Fruit fly (Drosophila melanogaster) whole organism, prepupa: Measurements from ENCODE around the gene Eig71Eh.
A peak's percentile ranks its signal among the peaks of the same experiment; 100 is the strongest.

Experiments
- CG10631 ChIP-seq: fragments of 200-800 bp; sonication (Bioruptor generic); optimal IDR thresholded peaks from 2 replicates; lab custom pipeline; 2016; ENCODE audit warnings: missing biosample characterization, missing genetic modification characterization
- CG11762 ChIP-seq: fragments of 200-800 bp; sonication (Bioruptor generic); optimal IDR thresholded peaks from 3 replicates; lab custom pipeline; 2016; ENCODE audit warnings: missing biosample characterization, missing genetic modification characterization; ENCODE audit not compliant: insufficient read depth
- CG11902 ChIP-seq: fragments of 200-800 bp; sonication (Bioruptor generic); optimal IDR thresholded peaks from 3 replicates; lab custom pipeline; 2016; ENCODE audit warnings: missing biosample characterization, missing genetic modification characterization
- CG15336 ChIP-seq: fragments of 200-800 bp; sonication (Bioruptor generic); IDR thresholded peaks from 2 replicates; pipeline ENCODE4 v1.3.6; 2022; ENCODE audit warnings: missing biosample characterization, missing genetic modification characterization
- CG1621 ChIP-seq: fragments of 200-800 bp; sonication (Bioruptor generic); optimal IDR thresholded peaks from 3 replicates; lab custom pipeline; 2018; ENCODE audit warnings: missing biosample characterization, mild to moderate bottlenecking, missing genetic modification characterization
- CG16779 ChIP-seq: fragments of 200-800 bp; sonication (Bioruptor generic); optimal IDR thresholded peaks from 3 replicates; lab custom pipeline; 2017; ENCODE audit warnings: missing biosample characterization, mild to moderate bottlenecking, missing genetic modification characterization
- CG3032 ChIP-seq: fragments of 200-800 bp; optimal IDR thresholded peaks from 2 replicates; lab custom pipeline; 2019; ENCODE audit warnings: missing biosample characterization, mild to moderate bottlenecking, missing genetic modification characterization, moderate library complexity
- CG31627 ChIP-seq: fragments of 200-800 bp; sonication (Bioruptor generic); optimal IDR thresholded peaks from 3 replicates; lab custom pipeline; 2016; ENCODE audit warnings: missing biosample characterization, missing genetic modification characterization
- CG32006 ChIP-seq: fragments of 200-800 bp; sonication (Bioruptor generic); optimal IDR thresholded peaks from 3 replicates; lab custom pipeline; 2017; ENCODE audit warnings: missing biosample characterization, mild to moderate bottlenecking, missing genetic modification characterization
- CG34406 ChIP-seq: fragments of 200-800 bp; sonication (Bioruptor generic); optimal IDR thresholded peaks from 3 replicates; lab custom pipeline; 2016; ENCODE audit warnings: missing biosample characterization, missing genetic modification characterization
- CG3919 ChIP-seq: fragments of 200-800 bp; sonication (Bioruptor generic); optimal IDR thresholded peaks from 3 replicates; lab custom pipeline; 2016; ENCODE audit warnings: missing biosample characterization, missing genetic modification characterization
- CG4318 ChIP-seq: fragments of 200-800 bp; sonication (Bioruptor generic); optimal IDR thresholded peaks from 3 replicates; lab custom pipeline; 2017; ENCODE audit warnings: missing biosample characterization, mild to moderate bottlenecking, missing genetic modification characterization
- CG6163 ChIP-seq: fragments of 200-800 bp; sonication (Bioruptor generic); IDR thresholded peaks from 3 replicates; pipeline ENCODE4 v1.3.6; 2022; ENCODE audit warnings: missing biosample characterization, missing genetic modification characterization
- CG6276 ChIP-seq: fragments of 200-800 bp; sonication (Bioruptor generic); optimal IDR thresholded peaks from 2 replicates; lab custom pipeline; 2017; ENCODE audit warnings: missing biosample characterization, mild to moderate bottlenecking, missing genetic modification characterization
- CG6792 ChIP-seq: fragments of 200-800 bp; sonication (Bioruptor generic); optimal IDR thresholded peaks from 3 replicates; lab custom pipeline; 2016; ENCODE audit warnings: missing biosample characterization, missing genetic modification characterization
- CG6808 ChIP-seq: fragments of 200-800 bp; sonication (Bioruptor generic); optimal IDR thresholded peaks from 3 replicates; lab custom pipeline; 2017; ENCODE audit warnings: missing biosample characterization, missing genetic modification characterization, mild to moderate bottlenecking, moderate library complexity, missing genetic modification reagents
- CG6854 ChIP-seq: fragments of 200-800 bp; sonication (Bioruptor generic); optimal IDR thresholded peaks from 2 replicates; lab custom pipeline; 2017; ENCODE audit warnings: missing biosample characterization, mild to moderate bottlenecking, missing genetic modification characterization
- CG7368 ChIP-seq: fragments of 200-800 bp; sonication (Bioruptor generic); optimal IDR thresholded peaks from 3 replicates; lab custom pipeline; 2016; ENCODE audit warnings: missing biosample characterization, missing genetic modification characterization
- CG8632 ChIP-seq: fragments of 200-800 bp; sonication (Bioruptor generic); optimal IDR thresholded peaks from 3 replicates; lab custom pipeline; 2016; ENCODE audit warnings: missing biosample characterization, missing genetic modification characterization
- CG9139 ChIP-seq: fragments of 200-800 bp; sonication (Bioruptor generic); optimal IDR thresholded peaks from 3 replicates; lab custom pipeline; 2017; ENCODE audit warnings: missing biosample characterization, mild to moderate bottlenecking, missing genetic modification characterization
- Eip75B ChIP-seq: fragments of 200-800 bp; sonication (Bioruptor generic); optimal IDR thresholded peaks from 3 replicates; lab custom pipeline; 2016; ENCODE audit warnings: missing biosample characterization, missing genetic modification characterization
- Eip78C ChIP-seq: fragments of 200-800 bp; sonication (Bioruptor generic); peaks from one replicate; lab custom pipeline; 2016; ENCODE audit warnings: missing biosample characterization, missing genetic modification characterization
- Eip93F ChIP-seq: fragments of 200-800 bp; sonication (Bioruptor generic); optimal IDR thresholded peaks from 2 replicates; lab custom pipeline; 2016; ENCODE audit warnings: missing biosample characterization, mild to moderate bottlenecking, missing genetic modification characterization
- Ets21C ChIP-seq: fragments of 200-800 bp; sonication (Bioruptor generic); optimal IDR thresholded peaks from 3 replicates; lab custom pipeline; 2016; ENCODE audit warnings: missing biosample characterization, missing genetic modification characterization
- Ets96B ChIP-seq: fragments of 200-800 bp; optimal IDR thresholded peaks from 2 replicates; lab custom pipeline; 2019; ENCODE audit warnings: missing biosample characterization, mild to moderate bottlenecking, missing genetic modification characterization, moderate library complexity
- Gug ChIP-seq: fragments of 200-800 bp; sonication (Bioruptor generic); IDR thresholded peaks from 2 replicates; pipeline ENCODE4 v1.3.6; 2022; ENCODE audit warnings: missing biosample characterization, missing genetic modification characterization
- Hr4 ChIP-seq: fragments of 200-800 bp; sonication (Bioruptor generic); optimal IDR thresholded peaks from 3 replicates; lab custom pipeline; 2016; ENCODE audit warnings: missing biosample characterization, missing genetic modification characterization
- Lpt ChIP-seq: fragments of 200-800 bp; sonication (Bioruptor generic); optimal IDR thresholded peaks from 3 replicates; lab custom pipeline; 2016; ENCODE audit warnings: missing biosample characterization, missing genetic modification characterization
- Met ChIP-seq: fragments of 200-800 bp; sonication (Bioruptor generic); optimal IDR thresholded peaks from 3 replicates; lab custom pipeline; 2016; ENCODE audit warnings: missing biosample characterization, missing genetic modification characterization
- Smox ChIP-seq: fragments of 200-800 bp; sonication (Bioruptor generic); optimal IDR thresholded peaks from 3 replicates; lab custom pipeline; 2016; ENCODE audit warnings: missing biosample characterization, missing genetic modification characterization
- Sox14 ChIP-seq: fragments of 200-800 bp; sonication (Bioruptor generic); optimal IDR thresholded peaks from 3 replicates; lab custom pipeline; 2016; ENCODE audit warnings: missing biosample characterization, missing genetic modification characterization
- Sox15 ChIP-seq: fragments of 200-800 bp; sonication (Bioruptor generic); optimal IDR thresholded peaks from 3 replicates; lab custom pipeline; 2016; ENCODE audit warnings: missing biosample characterization, missing genetic modification characterization
- achi ChIP-seq: fragments of 200-800 bp; sonication (Bioruptor generic); optimal IDR thresholded peaks from 3 replicates; lab custom pipeline; 2016; ENCODE audit warnings: missing biosample characterization, missing genetic modification characterization
- acj6 ChIP-seq: fragments of 200-800 bp; sonication (Bioruptor generic); optimal IDR thresholded peaks from 3 replicates; lab custom pipeline; 2016; ENCODE audit warnings: missing biosample characterization, missing genetic modification characterization
- dac ChIP-seq: fragments of 200-800 bp; sonication (Bioruptor generic); optimal IDR thresholded peaks from 2 replicates; lab custom pipeline; 2017; ENCODE audit warnings: missing biosample characterization, mild to moderate bottlenecking, missing genetic modification characterization
- dsx ChIP-seq: fragments of 200-800 bp; optimal IDR thresholded peaks from 3 replicates; lab custom pipeline; 2019; ENCODE audit warnings: missing biosample characterization, mild to moderate bottlenecking, missing genetic modification characterization, moderate library complexity; ENCODE audit not compliant: poor library complexity, severe bottlenecking
- eg ChIP-seq: fragments of 200-800 bp; sonication (Bioruptor generic); IDR thresholded peaks from 3 replicates; pipeline ENCODE4 v1.3.6; 2022; ENCODE audit warnings: missing biosample characterization, missing genetic modification characterization
- esn ChIP-seq: fragments of 200-800 bp; sonication (Bioruptor generic); optimal IDR thresholded peaks from 2 replicates; lab custom pipeline; 2016; ENCODE audit warnings: missing biosample characterization, mild to moderate bottlenecking, missing genetic modification characterization, moderate library complexity
- fd59A ChIP-seq: fragments of 200-800 bp; sonication (Bioruptor generic); optimal IDR thresholded peaks from 2 replicates; lab custom pipeline; 2017; ENCODE audit warnings: missing biosample characterization, mild to moderate bottlenecking, missing genetic modification characterization, missing genetic modification reagents
- fd85E ChIP-seq: fragments of 200-800 bp; sonication (Bioruptor generic); optimal IDR thresholded peaks from 3 replicates; lab custom pipeline; 2016; ENCODE audit warnings: missing biosample characterization, missing genetic modification characterization
- fkh ChIP-seq: fragments of 200-800 bp; sonication (Bioruptor generic); optimal IDR thresholded peaks from 3 replicates; lab custom pipeline; 2017; ENCODE audit warnings: missing biosample characterization, mild to moderate bottlenecking, missing genetic modification characterization, moderate library complexity
- lz ChIP-seq: fragments of 200-800 bp; sonication (Bioruptor generic); optimal IDR thresholded peaks from 3 replicates; lab custom pipeline; 2016; ENCODE audit warnings: missing biosample characterization, missing genetic modification characterization
- net ChIP-seq: fragments of 200-800 bp; sonication (Bioruptor generic); optimal IDR thresholded peaks from 3 replicates; lab custom pipeline; 2016; ENCODE audit warnings: missing biosample characterization, missing genetic modification characterization
- pdm3 ChIP-seq: fragments of 200-800 bp; sonication (Bioruptor generic); optimal IDR thresholded peaks from 3 replicates; lab custom pipeline; 2016; ENCODE audit warnings: missing biosample characterization, missing genetic modification characterization
- salr ChIP-seq, 2 experiments: fragments of 200-800 bp; sonication (Bioruptor generic); optimal IDR thresholded peaks; 3 replicates each; lab custom pipeline; 2016 to 2018; ENCODE audit warnings: missing biosample characterization in 2 of 2, missing genetic modification characterization in 2 of 2, mild to moderate bottlenecking in 1 of 2
- spab ChIP-seq: fragments of 200-800 bp; sonication (Bioruptor generic); optimal IDR thresholded peaks from 2 replicates; lab custom pipeline; 2017; ENCODE audit warnings: missing biosample characterization, mild to moderate bottlenecking, missing genetic modification characterization, missing genetic modification reagents
- ss ChIP-seq, 2 experiments: fragments of 200-800 bp; sonication (Bioruptor generic); optimal IDR thresholded peaks; 2 replicates in 1 of 2; 3 replicates in 1 of 2; lab custom pipeline; 2017 to 2018; ENCODE audit warnings: mild to moderate bottlenecking in 2 of 2, missing biosample characterization in 2 of 2, missing genetic modification characterization in 2 of 2, moderate library complexity in 1 of 2
- svp ChIP-seq: fragments of 200-800 bp; sonication (Bioruptor generic); peaks from one replicate; lab custom pipeline; 2016; ENCODE audit warnings: missing biosample characterization, missing genetic modification characterization
- topi ChIP-seq: fragments of 200-800 bp; sonication (Bioruptor generic); optimal IDR thresholded peaks from 3 replicates; lab custom pipeline; 2016; ENCODE audit warnings: missing biosample characterization, missing genetic modification characterization

Gene Eig71Eh

DNA sequence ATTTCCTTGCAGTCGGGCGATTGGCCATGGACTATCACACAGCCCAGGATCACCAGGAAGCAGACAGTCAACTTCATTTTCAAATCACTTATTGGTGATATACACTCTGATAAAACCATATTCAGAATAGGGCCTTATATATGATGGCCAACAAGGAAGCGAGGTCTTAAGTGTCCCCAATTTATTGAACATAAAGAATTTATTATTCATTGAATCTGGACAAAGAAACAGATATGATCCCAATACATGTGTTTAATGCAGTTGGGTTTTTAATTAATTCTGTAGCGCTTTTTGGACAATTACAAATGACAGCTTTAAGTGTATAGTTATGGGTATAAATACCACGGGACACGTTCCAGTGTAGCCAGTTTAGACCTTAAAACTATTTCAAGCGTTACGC is at the start of gene Eig71Eh, which contains the start of gene Eig71Ei:
Gene Eig71Eh (minus strand): TSS at position 101 of the 400 bp plus-strand sequence.
Gene Eig71Ei (plus strand): TSS at position 367 of the 400 bp plus-strand sequence.
- TF ChIP-seq topi (GFP tag; lab: Kevin White, UChicago): no peak
- no peak for TF ChIP-seq salr (GFP tag; optimal IDR thresholded peaks at IDR 0.05; lab: Kevin White, UChicago)
- no peak for TF ChIP-seq Gug (GFP tag; lab: Robert Waterston, UW)
- no peak for TF ChIP-seq Ets21C (GFP tag; lab: Kevin White, UChicago)
- no peak for TF ChIP-seq CG3032 (tag; lab: Kevin White, UChicago)
- no peak for TF ChIP-seq CG34406 (GFP tag; lab: Kevin White, UChicago)
- TF ChIP-seq, all 60 proteins: peak for 0

DNA sequence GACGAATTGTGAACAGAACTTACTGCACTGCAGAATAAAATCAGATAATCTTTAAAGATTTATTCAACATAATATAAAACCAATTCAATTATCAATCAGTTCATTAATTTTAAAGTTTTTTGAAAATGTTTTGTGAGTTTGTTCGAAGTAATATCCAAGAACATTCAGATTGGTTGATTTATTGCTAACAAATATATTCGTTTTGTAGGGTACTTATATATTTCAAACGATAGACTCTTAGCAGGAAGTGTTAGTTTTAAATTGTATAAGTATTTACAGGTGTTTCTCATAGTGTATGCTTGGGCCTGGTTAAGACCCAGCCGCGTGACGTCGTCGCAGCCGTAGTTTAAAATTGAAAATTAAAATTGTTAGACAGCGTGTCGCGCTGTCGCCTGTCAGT is 49.3 kb upstream of the Eig71Eh start:
- TF ChIP-seq acj6: no peak
- no peak for TF ChIP-seq Ets96B (tag; lab: Kevin White, UChicago)
- peak; percentile 54; the same call in 1 of the 3 replicates for TF ChIP-seq CG6163
- no peak for TF ChIP-seq Ets21C (GFP tag; lab: Kevin White, UChicago)
- TF ChIP-seq lz (GFP tag; lab: Kevin White, UChicago): no peak
- TF ChIP-seq CG1621: no peak
- TF ChIP-seq CG11902 (GFP tag; lab: Kevin White, UChicago): no peak
- no peak for TF ChIP-seq Sox14 (GFP tag; lab: Kevin White, UChicago)
- TF ChIP-seq CG6792 (GFP tag; lab: Kevin White, UChicago): no peak
- TF ChIP-seq Sox15 (GFP tag; lab: Kevin White, UChicago): no peak
- TF ChIP-seq Smox: no peak
- TF ChIP-seq esn (GFP tag; lab: Kevin White, UChicago): no peak
- TF ChIP-seq CG32006 (GFP tag; lab: Kevin White, UChicago): peak; percentile 85
- TF ChIP-seq achi (GFP tag; lab: Kevin White, UChicago): peak; percentile 31
- TF ChIP-seq Eip93F (GFP tag; lab: Kevin White, UChicago): no peak
- TF ChIP-seq CG9139: no peak
- TF ChIP-seq CG6854 (GFP tag; lab: Kevin White, UChicago): no peak
- TF ChIP-seq CG3032 (tag; lab: Kevin White, UChicago): no peak
- TF ChIP-seq svp (GFP tag; lab: Kevin White, UChicago): no peak
- TF ChIP-seq CG6276 (GFP tag; lab: Kevin White, UChicago): peak; percentile 82
- TF ChIP-seq dsx (GFP tag; lab: Kevin White, UChicago): no peak
- peak; percentile 61 for TF ChIP-seq CG4318 (GFP tag; lab: Kevin White, UChicago)
- TF ChIP-seq pdm3 (GFP tag; lab: Kevin White, UChicago): peak; percentile 30
- peak; percentile 20 for TF ChIP-seq CG10631
- TF ChIP-seq Hr4 (GFP tag; lab: Kevin White, UChicago): peak; percentile 60
- TF ChIP-seq CG11762 (GFP tag; lab: Kevin White, UChicago): no peak
- peak; percentile 35 for TF ChIP-seq net (GFP tag; lab: Kevin White, UChicago)
- TF ChIP-seq Eip78C (GFP tag; lab: Kevin White, UChicago): peak; percentile 69
- no peak for TF ChIP-seq fkh
- TF ChIP-seq Eip75B: no peak
- no peak for TF ChIP-seq CG8632 (GFP tag; lab: Kevin White, UChicago)
- TF ChIP-seq fd85E: no peak
- TF ChIP-seq CG3919 (GFP tag; lab: Kevin White, UChicago): peak; percentile 16
- peak; percentile 37 for TF ChIP-seq Lpt (GFP tag; lab: Kevin White, UChicago)
- no peak for TF ChIP-seq CG34406 (GFP tag; lab: Kevin White, UChicago)
- TF ChIP-seq CG31627: no peak
- no peak for TF ChIP-seq fd59A (GFP tag; lab: Kevin White, UChicago)
- TF ChIP-seq CG16779: no peak
- no peak for TF ChIP-seq CG7368 (GFP tag; lab: Kevin White, UChicago)
- no peak for TF ChIP-seq ss (GFP tag; optimal IDR thresholded peaks at IDR 0.05; lab: Kevin White, UChicago)
- TF ChIP-seq CG6808 (GFP tag; lab: Kevin White, UChicago): no peak
- TF ChIP-seq Met (GFP tag; lab: Kevin White, UChicago): no peak
- peak; percentile 79 for TF ChIP-seq eg (GFP tag; lab: Robert Waterston, UW)
- no peak for TF ChIP-seq spab (GFP tag; lab: Kevin White, UChicago)
- TF ChIP-seq dac (GFP tag; lab: Kevin White, UChicago): peak; percentile 31
- TF ChIP-seq topi (GFP tag; lab: Kevin White, UChicago): no peak
- TF ChIP-seq CG15336: peak; percentile 72
- peak in 1 of 2 experiments; percentile 28 for TF ChIP-seq salr (GFP tag; optimal IDR thresholded peaks at IDR 0.05; lab: Kevin White, UChicago)
